Worm (Caenorhabditis elegans): ENCODE data around the gene C05G5.2.
A peak's percentile ranks its signal among the peaks of the same experiment; 100 is the strongest.

C05G5.2 gene

ce11 chrX:14761021-14761420 lies 13.9 kb downstream of the C05G5.2 start, which contains the start of gene C05G5.5:
C05G5.5 (minus strand) TSS chrX:14761121.
- TF ChIP-seq nhr-11 (tag; optimal IDR thresholded peaks at IDR 0.05) (no peak), unc-62 (GFP tag; optimal IDR thresholded peaks at IDR 0.05) (no peak), sea-2 (GFP tag; optimal IDR thresholded peaks at IDR 0.05) (no peak), ztf-4 (tag; optimal IDR thresholded peaks at IDR 0.05) (no peak), mdl-1 (tag; optimal IDR thresholded peaks at IDR 0.05) (no peak), pqm-1 (tag; optimal IDR thresholded peaks at IDR 0.05) (no peak)

ce11 chrX:14767813-14768212 lies 20.7 kb downstream of the C05G5.2 start:
- TF ChIP-seq pha-4 (tag; optimal IDR thresholded peaks at IDR 0.05) (no peak), egl-27 (tag; optimal IDR thresholded peaks at IDR 0.05) (no peak), mdl-1 (tag; optimal IDR thresholded peaks at IDR 0.05) (no peak), elt-1 (tag; optimal IDR thresholded peaks at IDR 0.05) (no peak), fkh-2 (tag; optimal IDR thresholded peaks at IDR 0.05) (no peak), snpc-4 (tag; optimal IDR thresholded peaks at IDR 0.05) (no peak), ztf-4 (tag; optimal IDR thresholded peaks at IDR 0.05) (no peak), pqm-1 (tag; optimal IDR thresholded peaks at IDR 0.05) (no peak), jun-1 (tag; optimal IDR thresholded peaks at IDR 0.05) (no peak), R02D3.7 (tag; optimal IDR thresholded peaks at IDR 0.05) (no peak), nhr-11 (tag; optimal IDR thresholded peaks at IDR 0.05) (no peak), lsy-12 (tag; optimal IDR thresholded peaks at IDR 0.05) (no peak), ceh-16 (tag; optimal IDR thresholded peaks at IDR 0.05) (no peak), hmg-11 (tag; optimal IDR thresholded peaks at IDR 0.05) (no peak)

- TF ChIP-seq nhr-43 (tag; optimal IDR thresholded peaks at IDR 0.05; ENCODE audit: poor library complexity, severe bottlenecking): no peak
- peak; percentile 73 for TF ChIP-seq pqm-1 (tag; optimal IDR thresholded peaks at IDR 0.05)
- TF ChIP-seq elt-2 (tag; optimal IDR thresholded peaks at IDR 0.05): peak; percentile 78
- no peak for TF ChIP-seq mdl-1 (tag; optimal IDR thresholded peaks at IDR 0.05)
- peak; percentile 31 for TF ChIP-seq jun-1 (tag; optimal IDR thresholded peaks at IDR 0.05)
Observed at ce11 chrX:14768989-14769388, 21.9 kb downstream of the C05G5.2 start.

ce11 chrX:14770336-14770735 lies 23.2 kb downstream of the C05G5.2 start:
- no peak for TF ChIP-seq mml-1 (tag; optimal IDR thresholded peaks at IDR 0.05)
- TF ChIP-seq elt-2 (tag; optimal IDR thresholded peaks at IDR 0.05): peak; percentile 69
- peak; percentile 54 for TF ChIP-seq pqm-1 (tag; optimal IDR thresholded peaks at IDR 0.05)

ce11 chrX:14771682-14772081 lies 24.6 kb downstream of the C05G5.2 start, which contains the start of gene Y16B4A.2:
Y16B4A.2 (minus strand) TSS chrX:14771851.
- TF ChIP-seq R02D3.7 (tag; optimal IDR thresholded peaks at IDR 0.05) (no peak), nhr-77 (tag; optimal IDR thresholded peaks at IDR 0.05) (no peak), ceh-16 (tag; optimal IDR thresholded peaks at IDR 0.05) (no peak), egl-27 (tag; optimal IDR thresholded peaks at IDR 0.05) (no peak), tbx-2 (tag; optimal IDR thresholded peaks at IDR 0.05) (no peak), elt-2 (tag; optimal IDR thresholded peaks at IDR 0.05) (peak; percentile 53), pqm-1 (tag; optimal IDR thresholded peaks at IDR 0.05) (peak; percentile 51)

- TF ChIP-seq nhr-23 (tag; optimal IDR thresholded peaks at IDR 0.05) (no peak), nfya-1 (tag; optimal IDR thresholded peaks at IDR 0.05; ENCODE audit: insufficient read depth) (no peak), mml-1 (tag; optimal IDR thresholded peaks at IDR 0.05) (no peak), nhr-67 (tag; optimal IDR thresholded peaks at IDR 0.05) (no peak), fkh-2 (tag; optimal IDR thresholded peaks at IDR 0.05) (no peak), unc-62 (GFP tag; optimal IDR thresholded peaks at IDR 0.05) (no peak), mdl-1 (tag; optimal IDR thresholded peaks at IDR 0.05) (no peak), daf-12 (tag; optimal IDR thresholded peaks at IDR 0.05) (no peak), nhr-28 (tag; optimal IDR thresholded peaks at IDR 0.05) (no peak), snpc-4 (tag; optimal IDR thresholded peaks at IDR 0.05) (no peak), nhr-11 (tag; optimal IDR thresholded peaks at IDR 0.05) (no peak), sea-2 (GFP tag; optimal IDR thresholded peaks at IDR 0.05) (no peak), egl-27 (tag; optimal IDR thresholded peaks at IDR 0.05) (no peak), nhr-77 (tag; optimal IDR thresholded peaks at IDR 0.05) (no peak), ztf-4 (tag; optimal IDR thresholded peaks at IDR 0.05) (no peak), skn-1 (tag; optimal IDR thresholded peaks at IDR 0.05) (no peak), zag-1 (tag; optimal IDR thresholded peaks at IDR 0.05) (no peak)
Observed at ce11 chrX:14773238-14773637, 26.1 kb downstream of the C05G5.2 start, which contains the start of gene unc-3. unc-3 (plus strand) TSS chrX:14773538.

ce11 chrX:14775222-14775621 lies 28.1 kb downstream of the C05G5.2 start:
- TF ChIP-seq ceh-16 (tag; optimal IDR thresholded peaks at IDR 0.05) (no peak), hmg-11 (tag; optimal IDR thresholded peaks at IDR 0.05) (no peak), lsy-12 (tag; optimal IDR thresholded peaks at IDR 0.05) (no peak), egl-27 (tag; optimal IDR thresholded peaks at IDR 0.05) (no peak), nhr-43 (tag; optimal IDR thresholded peaks at IDR 0.05; ENCODE audit: poor library complexity, severe bottlenecking) (no peak), elt-2 (tag; optimal IDR thresholded peaks at IDR 0.05) (no peak), lin-39 (tag; optimal IDR thresholded peaks at IDR 0.05) (no peak), ceh-82 (tag; optimal IDR thresholded peaks at IDR 0.05) (no peak), ztf-11 (tag; optimal IDR thresholded peaks at IDR 0.05) (no peak), ZK546.5 (tag; optimal IDR thresholded peaks at IDR 0.05) (no peak), lin-15B (tag; optimal IDR thresholded peaks at IDR 0.05) (no peak), elt-1 (tag; optimal IDR thresholded peaks at IDR 0.05) (no peak), elt-3 (tag; optimal IDR thresholded peaks at IDR 0.05) (no peak), ama-1 (optimal IDR thresholded peaks at IDR 0.05) (no peak), fkh-10 (GFP tag; optimal IDR thresholded peaks at IDR 0.05) (no peak), daf-12 (tag; optimal IDR thresholded peaks at IDR 0.05) (no peak), R02D3.7 (tag; optimal IDR thresholded peaks at IDR 0.05) (no peak), sea-2 (GFP tag; optimal IDR thresholded peaks at IDR 0.05) (no peak), ztf-4 (tag; optimal IDR thresholded peaks at IDR 0.05) (no peak)

Measured in whole organism, L3 larva.